Fruit fly (Drosophila melanogaster) whole organism, embryonic: ENCODE data around the gene Neu2.
A peak's percentile ranks its signal among the peaks of the same experiment; 100 is the strongest.

Experiments used
- Atf-2 ChIP-seq: fragments of 200-800 bp; sonication (Bioruptor generic); optimal IDR thresholded peaks from 2 replicates; lab custom pipeline; 2016; ENCODE audit warnings: missing biosample characterization, missing genetic modification characterization
- Atf6 ChIP-seq: fragments of 200-800 bp; sonication (Bioruptor generic); IDR thresholded peaks from 2 replicates; pipeline ENCODE4 v1.3.6; 2022; ENCODE audit warnings: missing biosample characterization, missing genetic modification characterization
- B-H2 ChIP-seq: fragments of 200-800 bp; sonication (Bioruptor generic); optimal IDR thresholded peaks from 2 replicates; lab custom pipeline; 2018; ENCODE audit warnings: missing biosample characterization, mild to moderate bottlenecking, missing genetic modification characterization
- BtbVII ChIP-seq: fragments of 200-800 bp; sonication (Bioruptor generic); optimal IDR thresholded peaks from 3 replicates; lab custom pipeline; 2017; ENCODE audit warnings: missing biosample characterization, mild to moderate bottlenecking, missing genetic modification characterization
- CG10462 ChIP-seq: fragments of 200-800 bp; sonication (Bioruptor generic); optimal IDR thresholded peaks from 2 replicates; lab custom pipeline; 2016; ENCODE audit warnings: missing biosample characterization, missing genetic modification characterization
- CG11093 ChIP-seq: fragments of 200-800 bp; sonication (Bioruptor generic); IDR thresholded peaks from 3 replicates; pipeline ENCODE4 v1.3.6; 2022; ENCODE audit warnings: missing biosample characterization, missing genetic modification characterization
- CG11560 ChIP-seq: fragments of 200-800 bp; sonication (Bioruptor generic); IDR thresholded peaks from 3 replicates; pipeline ENCODE4 v1.3.6; 2022; ENCODE audit warnings: missing biosample characterization, missing genetic modification characterization
- CG12236 ChIP-seq: fragments of 200-800 bp; sonication (Bioruptor generic); optimal IDR thresholded peaks from 2 replicates; lab custom pipeline; 2016; ENCODE audit warnings: missing biosample characterization, missing genetic modification characterization
- CG15269 ChIP-seq: fragments of 200-800 bp; sonication (Bioruptor generic); optimal IDR thresholded peaks from 2 replicates; lab custom pipeline; 2018; ENCODE audit warnings: missing biosample characterization, mild to moderate bottlenecking, missing genetic modification characterization, moderate library complexity
- CG15696 ChIP-seq: fragments of 200-800 bp; sonication (Bioruptor generic); optimal IDR thresholded peaks from 2 replicates; lab custom pipeline; 2019; ENCODE audit warnings: missing biosample characterization, mild to moderate bottlenecking, missing genetic modification characterization, moderate library complexity
- CG16779 ChIP-seq: fragments of 200-800 bp; sonication (Bioruptor generic); IDR thresholded peaks from 2 replicates; pipeline ENCODE4 v1.3.6; 2022; ENCODE audit warnings: missing biosample characterization, missing genetic modification characterization
- CG17912 ChIP-seq: fragments of 200-800 bp; sonication (Bioruptor generic); optimal IDR thresholded peaks from 2 replicates; lab custom pipeline; 2018; ENCODE audit warnings: missing biosample characterization, mild to moderate bottlenecking, missing genetic modification characterization
- CG18619 ChIP-seq: fragments of 200-800 bp; sonication (Bioruptor generic); optimal IDR thresholded peaks from 3 replicates; lab custom pipeline; 2017; ENCODE audit warnings: missing biosample characterization, mild to moderate bottlenecking, missing genetic modification characterization
- CG2889 ChIP-seq: fragments of 200-800 bp; sonication (Bioruptor generic); IDR thresholded peaks from 3 replicates; pipeline ENCODE4 v1.3.6; 2022; ENCODE audit warnings: missing biosample characterization, missing genetic modification characterization
- CG30020 ChIP-seq: fragments of 200-800 bp; optimal IDR thresholded peaks from 2 replicates; lab custom pipeline; 2019; ENCODE audit warnings: missing biosample characterization, mild to moderate bottlenecking, missing genetic modification characterization, moderate library complexity
- CG32532 ChIP-seq: fragments of 200-800 bp; sonication (Bioruptor generic); IDR thresholded peaks from 2 replicates; pipeline ENCODE4 v1.3.6; 2022; ENCODE audit warnings: missing biosample characterization, missing genetic modification characterization
- CG42726 ChIP-seq: fragments of 200-800 bp; sonication (Bioruptor generic); IDR thresholded peaks from 2 replicates; pipeline ENCODE4 v1.3.6; 2022; ENCODE audit warnings: missing biosample characterization, missing genetic modification characterization; ENCODE audit not compliant: partially characterized antibody
- CG6689 ChIP-seq: fragments of 200-800 bp; sonication (Bioruptor generic); IDR thresholded peaks from 2 replicates; pipeline ENCODE4 v1.3.6; 2022; ENCODE audit warnings: missing biosample characterization, missing genetic modification characterization
- CG8281 ChIP-seq: fragments of 200-800 bp; sonication (Bioruptor generic); optimal IDR thresholded peaks from 2 replicates; lab custom pipeline; 2018; ENCODE audit warnings: missing biosample characterization, mild to moderate bottlenecking, missing genetic modification characterization, moderate library complexity
- CG8388 ChIP-seq: fragments of 200-800 bp; sonication (Bioruptor generic); optimal IDR thresholded peaks from 2 replicates; lab custom pipeline; 2019; ENCODE audit warnings: missing biosample characterization, mild to moderate bottlenecking, missing genetic modification characterization, moderate library complexity
- CG9817 ChIP-seq: fragments of 200-800 bp; sonication (Bioruptor generic); optimal IDR thresholded peaks from 2 replicates; lab custom pipeline; 2018; ENCODE audit warnings: missing biosample characterization, mild to moderate bottlenecking, missing genetic modification characterization, moderate library complexity
- CkIIα-i1 ChIP-seq: fragments of 200-800 bp; sonication (Bioruptor generic); IDR thresholded peaks from 2 replicates; pipeline ENCODE4 v1.3.6; 2022; ENCODE audit warnings: missing biosample characterization, missing genetic modification characterization
- CrebB ChIP-seq: fragments of 200-800 bp; sonication (Bioruptor generic); optimal IDR thresholded peaks from 3 replicates; lab custom pipeline; 2018; ENCODE audit warnings: missing biosample characterization, mild to moderate bottlenecking, missing genetic modification characterization
- D ChIP-seq, 2 experiments: fragments of 200-800 bp in 1 of 2; fragments of >200 bp in 1 of 2; sonication (Bioruptor generic) in 1 of 2; optimal IDR thresholded peaks; 2 replicates in 1 of 2; 3 replicates in 1 of 2; lab custom pipeline; 2017; ENCODE audit warnings: mild to moderate bottlenecking in 1 of 2, missing biosample characterization in 1 of 2, missing genetic modification characterization in 1 of 2, missing genetic modification reagents in 1 of 2
- Dfd ChIP-seq, 2 experiments: fragments of >200 bp; optimal IDR thresholded peaks; 2 replicates each; lab custom pipeline; 2017; ENCODE audit warnings: missing biosample characterization in 2 of 2, missing genetic modification characterization in 2 of 2
- Dip3 ChIP-seq: fragments of 200-800 bp; sonication (Bioruptor generic); optimal IDR thresholded peaks from 3 replicates; lab custom pipeline; 2016; ENCODE audit warnings: missing biosample characterization, missing genetic modification characterization
- Eip74EF ChIP-seq, 2 experiments: fragments of 200-800 bp in 1 of 2; fragments of >200 bp in 1 of 2; sonication (Bioruptor generic) in 1 of 2; optimal IDR thresholded peaks; 2 replicates each; lab custom pipeline; 2017 to 2019; ENCODE audit warnings: missing biosample characterization in 2 of 2, missing genetic modification characterization in 2 of 2, mild to moderate bottlenecking in 1 of 2, moderate library complexity in 1 of 2
- Gsc ChIP-seq: fragments of 200-800 bp; sonication (Bioruptor generic); IDR thresholded peaks from 2 replicates; pipeline ENCODE4 v1.3.6; 2022; ENCODE audit warnings: missing biosample characterization, missing genetic modification characterization
- HHEX ChIP-seq: fragments of 200-800 bp; sonication (Bioruptor generic); optimal IDR thresholded peaks from 3 replicates; lab custom pipeline; 2017; ENCODE audit warnings: missing biosample characterization, mild to moderate bottlenecking, missing genetic modification characterization, missing genetic modification reagents
- Hmr ChIP-seq: fragments of 200-800 bp; sonication (Bioruptor generic); optimal IDR thresholded peaks from 3 replicates; lab custom pipeline; 2017; ENCODE audit warnings: mild to moderate bottlenecking, missing biosample characterization, missing genetic modification reagents, missing genetic modification characterization
- Myb ChIP-seq: fragments of 200-800 bp; sonication (Bioruptor generic); optimal IDR thresholded peaks from 2 replicates; lab custom pipeline; 2016; ENCODE audit warnings: missing biosample characterization, missing genetic modification characterization
- Nf-YA ChIP-seq: fragments of 200-800 bp; sonication (Bioruptor generic); IDR thresholded peaks from 2 replicates; pipeline ENCODE4 v1.3.6; 2022; ENCODE audit warnings: missing biosample characterization, missing genetic modification characterization
- Opbp ChIP-seq: fragments of 200-800 bp; sonication (Bioruptor generic); IDR thresholded peaks from 3 replicates; pipeline ENCODE4 v1.3.6; 2022; ENCODE audit warnings: missing biosample characterization, missing genetic modification characterization; ENCODE audit not compliant: partially characterized antibody
- Vsx1 ChIP-seq: fragments of 200-800 bp; sonication (Bioruptor generic); optimal IDR thresholded peaks from 2 replicates; lab custom pipeline; 2017; ENCODE audit warnings: missing biosample characterization, mild to moderate bottlenecking, missing genetic modification characterization, missing genetic modification reagents
- dysf ChIP-seq: fragments of 200-800 bp; sonication (Bioruptor generic); IDR thresholded peaks from 3 replicates; pipeline ENCODE4 v1.3.6; 2022; ENCODE audit warnings: missing biosample characterization, missing genetic modification characterization
- gcm2 ChIP-seq: fragments of 200-800 bp; sonication (Bioruptor generic); optimal IDR thresholded peaks from 2 replicates; lab custom pipeline; 2016; ENCODE audit warnings: missing biosample characterization, missing genetic modification characterization
- ken ChIP-seq: fragments of 200-800 bp; sonication (Bioruptor generic); IDR thresholded peaks from 3 replicates; pipeline ENCODE4 v1.3.6; 2022; ENCODE audit warnings: missing biosample characterization, missing genetic modification characterization
- nom ChIP-seq: fragments of 200-800 bp; sonication (Bioruptor generic); optimal IDR thresholded peaks from 2 replicates; lab custom pipeline; 2017; ENCODE audit warnings: missing biosample characterization, missing genetic modification characterization, mild to moderate bottlenecking, moderate library complexity, missing genetic modification reagents
- onecut ChIP-seq: fragments of 200-800 bp; sonication (Bioruptor generic); IDR thresholded peaks from 2 replicates; pipeline ENCODE4 v1.3.6; 2022; ENCODE audit warnings: missing biosample characterization, missing genetic modification characterization
- org-1 ChIP-seq: fragments of 200-800 bp; sonication (Bioruptor generic); optimal IDR thresholded peaks from 2 replicates; lab custom pipeline; 2017; ENCODE audit warnings: missing biosample characterization, missing genetic modification characterization
- otp ChIP-seq: fragments of 200-800 bp; sonication (Bioruptor generic); IDR thresholded peaks from 3 replicates; pipeline ENCODE4, ENCODE4 v1.3.6; 2022; ENCODE audit warnings: missing biosample characterization, missing genetic modification characterization
- pzg ChIP-seq: fragments of 200-800 bp; sonication (Bioruptor generic); optimal IDR thresholded peaks from 3 replicates; lab custom pipeline; 2018; ENCODE audit warnings: missing biosample characterization, mild to moderate bottlenecking, missing genetic modification characterization, moderate library complexity
- sd ChIP-seq: fragments of 200-800 bp; sonication (Bioruptor generic); optimal IDR thresholded peaks from 3 replicates; lab custom pipeline; 2018; ENCODE audit warnings: missing biosample characterization, mild to moderate bottlenecking, missing genetic modification characterization, moderate library complexity
- slbo ChIP-seq: fragments of 200-800 bp; sonication (Bioruptor generic); IDR thresholded peaks from 2 replicates; pipeline ENCODE4 v1.3.6; 2022; ENCODE audit warnings: missing biosample characterization, missing genetic modification characterization
- slou ChIP-seq: fragments of 200-800 bp; sonication (Bioruptor generic); optimal IDR thresholded peaks from 3 replicates; lab custom pipeline; 2016; ENCODE audit warnings: missing biosample characterization, missing genetic modification characterization
- ssp ChIP-seq: fragments of 200-800 bp; sonication (Bioruptor generic); IDR thresholded peaks from 2 replicates; pipeline ENCODE4 v1.3.6; 2022; ENCODE audit warnings: missing biosample characterization, missing genetic modification characterization
- stc ChIP-seq: fragments of 200-800 bp; sonication (Bioruptor generic); IDR thresholded peaks from 2 replicates; pipeline ENCODE4 v1.3.6; 2022; ENCODE audit warnings: missing biosample characterization, missing genetic modification characterization
- sug ChIP-seq: fragments of 200-800 bp; optimal IDR thresholded peaks from 2 replicates; lab custom pipeline; 2019; ENCODE audit warnings: missing biosample characterization, mild to moderate bottlenecking, missing genetic modification characterization, moderate library complexity
- trh ChIP-seq: fragments of 200-800 bp; sonication (Bioruptor generic); optimal IDR thresholded peaks from 2 replicates; lab custom pipeline; 2016; ENCODE audit warnings: missing biosample characterization, missing genetic modification characterization
- zf30C ChIP-seq: fragments of 200-800 bp; sonication (Bioruptor generic); optimal IDR thresholded peaks from 3 replicates; lab custom pipeline; 2018; ENCODE audit warnings: missing biosample characterization, mild to moderate bottlenecking, missing genetic modification characterization
- zfh2 ChIP-seq: fragments of 200-800 bp; sonication (Bioruptor generic); optimal IDR thresholded peaks from 2 replicates; lab custom pipeline; 2016; ENCODE audit warnings: missing biosample characterization, missing genetic modification characterization

The Neu2 gene

dm6 chr3L:21479636-21480035 is 10.8 kb downstream of the Neu2 start (continued):
- TF ChIP-seq onecut (GFP tag; lab: Robert Waterston, UW) (peak; percentile 62), HHEX (GFP tag; lab: Kevin White, UChicago) (peak; percentile 43), dysf (GFP tag; lab: Robert Waterston, UW) (no peak; the same call in 2 of the 3 replicates), CG11560 (tag; lab: Robert Waterston, UW) (no peak), CG12236 (GFP tag; lab: Kevin White, UChicago) (no peak), B-H2 (GFP tag; lab: Kevin White, UChicago) (no peak), slbo (no peak), CG32532 (0 out of 2 replicates have a peak, but pooled peaks have one; percentile 14), zfh2 (GFP tag; lab: Kevin White, UChicago) (no peak), slou (GFP tag; lab: Kevin White, UChicago) (no peak), CG9817 (tag; lab: Kevin White, UChicago) (no peak), Dip3 (no peak), CrebB (tag; lab: Kevin White, UChicago) (no peak), trh (GFP tag; lab: Kevin White, UChicago) (no peak), CG8388 (peak; percentile 49), CG42726 (GFP tag; lab: Robert Waterston, UW) (0 out of 2 replicates have a peak, but pooled peaks have one; percentile 6), Atf6 (GFP tag; lab: Robert Waterston, UW) (peak; percentile 11; the same call in 1 of the 2 replicates), CG18619 (GFP tag; lab: Kevin White, UChicago) (no peak), CG30020 (tag; lab: Kevin White, UChicago) (no peak), Gsc (GFP tag; lab: Robert Waterston, UW) (no peak), nom (GFP tag; lab: Kevin White, UChicago) (peak; percentile 71), CkIIα-i1 (GFP tag; lab: Robert Waterston, UW) (no peak), sug (tag; lab: Kevin White, UChicago) (no peak), CG17912 (GFP tag; lab: Kevin White, UChicago) (peak; percentile 26), stc (peak; percentile 13; the same call in 1 of the 2 replicates), Vsx1 (no peak), Dfd (GFP tag; optimal IDR thresholded peaks at IDR 0.05; lab: Kevin White, UChicago) (no peak), Eip74EF (GFP tag; optimal IDR thresholded peaks at IDR 0.05; lab: Kevin White, UChicago) (no peak), zf30C (peak; percentile 83), Myb (GFP tag; lab: Kevin White, UChicago) (no peak), CG15269 (no peak), Hmr (GFP tag; lab: Kevin White, UChicago) (no peak), CG6689 (GFP tag; lab: Robert Waterston, UW) (no peak), otp (GFP tag; lab: Robert Waterston, UW) (peak; percentile 69; the same call in 2 of the 3 replicates), pzg (no peak), CG16779 (GFP tag; lab: Robert Waterston, UW) (no peak), ken (GFP tag; lab: Robert Waterston, UW) (peak; percentile 60; the same call in 2 of the 3 replicates), Nf-YA (peak; percentile 86), CG2889 (GFP tag; lab: Robert Waterston, UW) (no peak), ssp (GFP tag; lab: Robert Waterston, UW) (no peak), sd (tag; lab: Kevin White, UChicago) (no peak), BtbVII (no peak), CG11093 (no peak), CG8281 (tag; lab: Kevin White, UChicago) (no peak), CG15696 (no peak), Atf-2 (no peak), CG10462 (GFP tag; lab: Kevin White, UChicago) (no peak), org-1 (GFP tag; lab: Kevin White, UChicago) (no peak), D (optimal IDR thresholded peaks at IDR 0.05; lab: Kevin White, UChicago) (peak; percentile 83), D (GFP tag; optimal IDR thresholded peaks at IDR 0.05; lab: Kevin White, UChicago) (peak; percentile 40), gcm2 (GFP tag; lab: Kevin White, UChicago) (no peak), Opbp (GFP tag; lab: Robert Waterston, UW) (0 out of 3 replicates have a peak, but pooled peaks have one; percentile 22)
